Worm (Caenorhabditis elegans): ENCODE data around the gene F10C1.1.
"Not testable (repeated sequence)": the region's sequence is repeated elsewhere in the genome, so short reads cannot be mapped to it uniquely, and the experiment has no call there.

The F10C1.1 gene

ce11 chrII:5804288-5804687 is 30.3 kb downstream of the F10C1.1 start:
- TF ChIP-seq ceh-36 (tag; optimal IDR thresholded peaks at IDR 0.05) (no peak), pes-1 (GFP tag; IDR thresholded peaks at IDR 0.05) (no peak), tra-4 (tag; optimal IDR thresholded peaks at IDR 0.05) (no peak), tbx-37 (GFP tag; conservative IDR thresholded peaks at IDR 0.05) (no peak), ceh-13 (GFP tag; optimal IDR thresholded peaks at IDR 0.05) (no peak), F13C5.2 (tag; optimal IDR thresholded peaks at IDR 0.05) (no peak), scrt-1 (GFP tag; IDR thresholded peaks at IDR 0.05) (no peak), B0310.2 (tag; optimal IDR thresholded peaks at IDR 0.05) (no peak), hnd-1 (tag; optimal IDR thresholded peaks at IDR 0.05) (no peak), hmbx-1 (tag; optimal IDR thresholded peaks at IDR 0.05) (no peak), sea-1 (GFP tag; conservative IDR thresholded peaks at IDR 0.05) (no peak), ets-7 (tag; optimal IDR thresholded peaks at IDR 0.05) (no peak), hmg-4 (GFP tag; optimal IDR thresholded peaks at IDR 0.05) (no peak), aly-1 (tag; optimal IDR thresholded peaks at IDR 0.05) (no peak), ama-1 (optimal IDR thresholded peaks at IDR 0.05) (no peak), tbx-11 (GFP tag; IDR thresholded peaks at IDR 0.05) (no peak), flt-1 (GFP tag; IDR thresholded peaks at IDR 0.05) (no peak)

- TF ChIP-seq tra-4 (tag; optimal IDR thresholded peaks at IDR 0.05) (no peak), tbx-11 (GFP tag; IDR thresholded peaks at IDR 0.05) (no peak)
These were observed 31.3 kb downstream of the F10C1.1 start, which contains the start of gene K05F1.10 for ce11 chrII:5805303-5805702. K05F1.10 (minus strand) TSS chrII:5805473.

ce11 chrII:5806563-5806962 is 32.5 kb downstream of the F10C1.1 start:
- TF ChIP-seq hmg-4 (GFP tag; optimal IDR thresholded peaks at IDR 0.05) (no peak), tbx-11 (GFP tag; IDR thresholded peaks at IDR 0.05) (no peak), ceh-13 (GFP tag; optimal IDR thresholded peaks at IDR 0.05) (no peak), F13C5.2 (tag; optimal IDR thresholded peaks at IDR 0.05) (no peak), tbx-37 (GFP tag; conservative IDR thresholded peaks at IDR 0.05) (no peak), flt-1 (GFP tag; IDR thresholded peaks at IDR 0.05) (no peak), hmbx-1 (tag; optimal IDR thresholded peaks at IDR 0.05) (no peak), ets-7 (tag; optimal IDR thresholded peaks at IDR 0.05) (no peak), scrt-1 (GFP tag; IDR thresholded peaks at IDR 0.05) (no peak), hnd-1 (tag; optimal IDR thresholded peaks at IDR 0.05) (no peak), sea-1 (GFP tag; conservative IDR thresholded peaks at IDR 0.05) (no peak), pes-1 (GFP tag; IDR thresholded peaks at IDR 0.05) (no peak), ama-1 (optimal IDR thresholded peaks at IDR 0.05) (no peak)

DNA sequence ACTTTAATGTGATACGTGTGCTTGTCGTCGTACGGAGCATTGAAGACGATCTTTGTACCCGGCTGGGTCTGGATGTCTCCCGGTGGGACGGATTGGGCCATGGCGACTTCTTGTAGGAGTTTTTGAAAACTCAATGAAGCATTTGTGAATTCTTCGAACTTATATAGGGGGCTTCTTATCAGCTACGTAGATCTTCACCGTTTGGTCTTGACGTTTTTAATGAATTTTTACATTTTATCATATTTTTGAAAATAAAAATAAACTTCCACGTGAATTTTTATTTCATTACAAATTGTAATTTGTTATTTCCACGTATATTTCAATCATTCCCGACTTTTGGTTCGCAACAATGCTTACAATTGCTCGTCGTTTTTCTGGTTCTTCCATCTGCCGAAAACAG is 36.2 kb downstream of the F10C1.1 start, which contains the start of the genes msp-64 and ZK1248.5:
TSS of gene msp-64 (minus strand) at position 101 of the 400 bp plus-strand sequence.
TSS of gene ZK1248.5 (plus strand) at position 285 of the 400 bp plus-strand sequence.
- TF ChIP-seq pes-1 (GFP tag; IDR thresholded peaks at IDR 0.05) (no peak), hmbx-1 (tag; optimal IDR thresholded peaks at IDR 0.05) (no peak), hmg-4 (GFP tag; optimal IDR thresholded peaks at IDR 0.05) (no peak)

ce11 chrII:5815382-5815781 is 41.4 kb downstream of the F10C1.1 start, which contains the start of gene wago-5:
wago-5 (minus strand) TSS chrII:5815482.
- not testable (repeated sequence) for TF ChIP-seq hmg-4 (GFP tag; optimal IDR thresholded peaks at IDR 0.05); pes-1 (GFP tag; IDR thresholded peaks at IDR 0.05); ets-7 (tag; optimal IDR thresholded peaks at IDR 0.05)

ce11 chrII:5816346-5816745 is 42.3 kb downstream of the F10C1.1 start, which contains the start of gene ZK1248.20:
ZK1248.20 (plus strand) TSS chrII:5816646.
- TF ChIP-seq pes-1 (GFP tag; IDR thresholded peaks at IDR 0.05) (no peak), tra-4 (tag; optimal IDR thresholded peaks at IDR 0.05) (no peak), hmg-4 (GFP tag; optimal IDR thresholded peaks at IDR 0.05) (no peak), B0310.2 (tag; optimal IDR thresholded peaks at IDR 0.05) (no peak), tbx-11 (GFP tag; IDR thresholded peaks at IDR 0.05) (no peak), tbx-37 (GFP tag; conservative IDR thresholded peaks at IDR 0.05) (no peak), aly-1 (tag; optimal IDR thresholded peaks at IDR 0.05) (no peak), hmbx-1 (tag; optimal IDR thresholded peaks at IDR 0.05) (no peak), ama-1 (optimal IDR thresholded peaks at IDR 0.05) (no peak)

DNA sequence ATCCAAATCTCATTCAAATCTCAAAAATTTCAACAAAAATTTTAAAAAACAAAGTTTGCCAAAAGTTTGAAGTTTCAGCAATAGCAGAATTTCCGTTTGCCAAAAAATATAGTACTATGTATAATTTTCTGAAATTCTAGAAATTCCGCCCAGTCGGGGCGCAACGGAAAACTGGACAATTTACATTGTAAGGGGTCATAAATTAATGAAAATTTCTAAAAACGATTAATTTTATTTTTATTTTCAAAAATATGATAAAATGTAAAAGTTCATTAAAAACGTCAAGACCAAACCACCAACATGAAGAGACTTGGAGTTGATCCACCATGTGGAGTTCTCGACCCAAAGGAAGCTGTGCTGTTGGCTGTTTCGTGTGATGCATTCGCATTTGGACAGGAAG is 44.3 kb downstream of the F10C1.1 start, which contains the start of gene ZK1248.4:
TSS of gene ZK1248.4 (plus strand) at position 301 of the 400 bp plus-strand sequence.
- TF ChIP-seq scrt-1 (GFP tag; IDR thresholded peaks at IDR 0.05) = no peak
- TF ChIP-seq ceh-13 (GFP tag; optimal IDR thresholded peaks at IDR 0.05) = no peak
- no peak for TF ChIP-seq flt-1 (GFP tag; IDR thresholded peaks at IDR 0.05)
- TF ChIP-seq tra-4 (tag; optimal IDR thresholded peaks at IDR 0.05) = no peak
- TF ChIP-seq ceh-36 (tag; optimal IDR thresholded peaks at IDR 0.05) = no peak
- TF ChIP-seq tbx-37 (GFP tag; conservative IDR thresholded peaks at IDR 0.05) = no peak
- no peak for TF ChIP-seq hnd-1 (tag; optimal IDR thresholded peaks at IDR 0.05)

ce11 chrII:5819655-5820054 is 45.6 kb downstream of the F10C1.1 start:
- TF ChIP-seq ceh-13 (GFP tag; optimal IDR thresholded peaks at IDR 0.05) = no peak
- TF ChIP-seq hmg-4 (GFP tag; optimal IDR thresholded peaks at IDR 0.05) = no peak
- no peak for TF ChIP-seq tbx-37 (GFP tag; conservative IDR thresholded peaks at IDR 0.05)
- TF ChIP-seq tbx-11 (GFP tag; IDR thresholded peaks at IDR 0.05) = no peak
- TF ChIP-seq hmbx-1 (tag; optimal IDR thresholded peaks at IDR 0.05) = no peak
- no peak for TF ChIP-seq scrt-1 (GFP tag; IDR thresholded peaks at IDR 0.05)
- no peak for TF ChIP-seq hnd-1 (tag; optimal IDR thresholded peaks at IDR 0.05)
- no peak for TF ChIP-seq B0310.2 (tag; optimal IDR thresholded peaks at IDR 0.05)

DNA sequence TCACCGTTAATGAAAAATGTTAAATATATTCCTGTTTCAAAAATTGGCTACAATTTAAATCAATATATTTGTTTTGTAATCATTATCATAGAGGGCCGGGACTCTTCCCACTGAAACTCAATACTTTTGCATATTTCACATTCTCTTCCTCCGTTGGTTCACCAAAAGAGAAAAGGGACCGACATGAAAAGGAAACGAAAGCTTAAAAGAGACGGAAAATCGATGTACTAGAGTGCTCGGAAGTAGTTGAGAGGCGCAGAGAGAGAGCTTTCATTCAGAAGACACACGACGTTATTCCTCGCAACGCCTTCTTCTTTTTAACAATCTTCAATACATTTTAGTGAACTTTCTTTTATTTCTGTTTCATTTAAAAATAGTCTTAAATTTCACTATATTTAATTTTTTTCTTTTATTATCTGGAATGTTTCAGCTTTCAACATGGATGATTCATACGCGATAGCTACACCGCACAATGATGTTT is 46.3 kb downstream of the F10C1.1 start, which contains the start of gene ehs-1:
TSS of gene ehs-1 (plus strand) at position 431 of the 481 bp plus-strand sequence.
- TF ChIP-seq B0310.2 (tag; optimal IDR thresholded peaks at IDR 0.05) = no peak
- TF ChIP-seq ets-7 (tag; optimal IDR thresholded peaks at IDR 0.05) = no peak
- TF ChIP-seq flt-1 (GFP tag; IDR thresholded peaks at IDR 0.05) = no peak
- TF ChIP-seq hmg-4 (GFP tag; optimal IDR thresholded peaks at IDR 0.05) = no peak
- no peak for TF ChIP-seq ama-1 (optimal IDR thresholded peaks at IDR 0.05)
- no peak for TF ChIP-seq hmbx-1 (tag; optimal IDR thresholded peaks at IDR 0.05)
- no peak for TF ChIP-seq tbx-37 (GFP tag; conservative IDR thresholded peaks at IDR 0.05)
- TF ChIP-seq scrt-1 (GFP tag; IDR thresholded peaks at IDR 0.05) = no peak
- TF ChIP-seq hnd-1 (tag; optimal IDR thresholded peaks at IDR 0.05) = no peak
- TF ChIP-seq F13C5.2 (tag; optimal IDR thresholded peaks at IDR 0.05) = no peak
- no peak for TF ChIP-seq pes-1 (GFP tag; IDR thresholded peaks at IDR 0.05)
- no peak for TF ChIP-seq ceh-36 (tag; optimal IDR thresholded peaks at IDR 0.05)
- no peak for TF ChIP-seq ceh-13 (GFP tag; optimal IDR thresholded peaks at IDR 0.05)
- TF ChIP-seq sea-1 (GFP tag; conservative IDR thresholded peaks at IDR 0.05) = no peak
- TF ChIP-seq aly-1 (tag; optimal IDR thresholded peaks at IDR 0.05) = no peak
- TF ChIP-seq tra-4 (tag; optimal IDR thresholded peaks at IDR 0.05) = no peak
- TF ChIP-seq tbx-11 (GFP tag; IDR thresholded peaks at IDR 0.05) = no peak

Measured in whole organism, early embryonic.